Fruit fly (Drosophila melanogaster) whole organism, embryonic: ENCODE measurements around the gene CG8673.

Experiments used
- B-H2 ChIP-seq: fragments of 200-800 bp; sonication (Bioruptor generic); optimal IDR thresholded peaks from 2 replicates; lab custom pipeline; 2018; ENCODE audit warnings: missing biosample characterization, mild to moderate bottlenecking, missing genetic modification characterization
- CG10209 ChIP-seq: fragments of 200-800 bp; sonication (Bioruptor generic); optimal IDR thresholded peaks from 3 replicates; lab custom pipeline; 2017; ENCODE audit warnings: missing biosample characterization, mild to moderate bottlenecking, missing genetic modification characterization, missing genetic modification reagents
- CG12236 ChIP-seq: fragments of 200-800 bp; sonication (Bioruptor generic); optimal IDR thresholded peaks from 2 replicates; lab custom pipeline; 2016; ENCODE audit warnings: missing biosample characterization, missing genetic modification characterization
- CG15073 ChIP-seq: fragments of 200-800 bp; sonication (Bioruptor generic); optimal IDR thresholded peaks from 2 replicates; lab custom pipeline; 2016; ENCODE audit warnings: missing biosample characterization, missing genetic modification characterization
- CG17385 ChIP-seq: fragments of 200-800 bp; sonication (Bioruptor generic); optimal IDR thresholded peaks from 3 replicates; lab custom pipeline; 2018; ENCODE audit warnings: missing biosample characterization, mild to moderate bottlenecking, missing genetic modification characterization
- CG17568 ChIP-seq: fragments of 200-800 bp; sonication (Bioruptor generic); optimal IDR thresholded peaks from 2 replicates; lab custom pipeline; 2018; ENCODE audit warnings: missing biosample characterization, mild to moderate bottlenecking, missing genetic modification characterization, moderate library complexity
- CG17802 ChIP-seq: fragments of 200-800 bp; sonication (Bioruptor generic); optimal IDR thresholded peaks from 2 replicates; lab custom pipeline; 2018; ENCODE audit warnings: missing biosample characterization, mild to moderate bottlenecking, missing genetic modification characterization, moderate library complexity
- CG18764 ChIP-seq: fragments of 200-800 bp; sonication (Bioruptor generic); optimal IDR thresholded peaks from 3 replicates; lab custom pipeline; 2016; ENCODE audit warnings: missing biosample characterization, missing genetic modification characterization
- CG2199 ChIP-seq: fragments of 200-800 bp; sonication (Bioruptor generic); IDR thresholded peaks from 3 replicates; pipeline ENCODE4 v1.3.6; 2022; ENCODE audit warnings: missing biosample characterization, missing genetic modification characterization
- CG2678 ChIP-seq: fragments of 200-800 bp; sonication (Bioruptor generic); optimal IDR thresholded peaks from 3 replicates; lab custom pipeline; 2019; ENCODE audit warnings: missing biosample characterization, mild to moderate bottlenecking, missing genetic modification characterization, moderate library complexity
- CG30020 ChIP-seq: fragments of 200-800 bp; optimal IDR thresholded peaks from 2 replicates; lab custom pipeline; 2019; ENCODE audit warnings: missing biosample characterization, mild to moderate bottlenecking, missing genetic modification characterization, moderate library complexity
- CG3407 ChIP-seq: fragments of 200-800 bp; sonication (Bioruptor generic); optimal IDR thresholded peaks from 2 replicates; lab custom pipeline; 2018; ENCODE audit warnings: missing biosample characterization, mild to moderate bottlenecking, missing genetic modification characterization
- CG4360 ChIP-seq: fragments of 200-800 bp; sonication (Bioruptor generic); IDR thresholded peaks from 2 replicates; pipeline ENCODE4 v1.3.6; 2022; ENCODE audit warnings: missing biosample characterization, missing genetic modification characterization
- CG4404 ChIP-seq: fragments of 200-800 bp; sonication (Bioruptor generic); IDR thresholded peaks from 2 replicates; pipeline ENCODE4 v1.3.6; 2022; ENCODE audit warnings: missing biosample characterization, missing genetic modification characterization
- CG5953 ChIP-seq: fragments of 200-800 bp; sonication (Bioruptor generic); IDR thresholded peaks from 2 replicates; pipeline ENCODE4 v1.3.6; 2022; ENCODE audit warnings: missing biosample characterization, missing genetic modification characterization
- CG7839 ChIP-seq: fragments of 200-800 bp; sonication (Bioruptor generic); optimal IDR thresholded peaks from 3 replicates; lab custom pipeline; 2018; ENCODE audit warnings: missing biosample characterization, mild to moderate bottlenecking, missing genetic modification characterization, moderate library complexity
- CTCF ChIP-seq: fragments of 200-800 bp; sonication (Bioruptor generic); optimal IDR thresholded peaks from 2 replicates; lab custom pipeline; 2017; ENCODE audit warnings: missing biosample characterization, mild to moderate bottlenecking, missing genetic modification characterization, moderate library complexity
- Dip2 ChIP-seq: fragments of 200-800 bp; sonication (Bioruptor generic); IDR thresholded peaks from 2 replicates; pipeline ENCODE4 v1.3.6; 2022; ENCODE audit warnings: missing biosample characterization, missing genetic modification characterization
- Dip3 ChIP-seq: fragments of 200-800 bp; sonication (Bioruptor generic); optimal IDR thresholded peaks from 3 replicates; lab custom pipeline; 2016; ENCODE audit warnings: missing biosample characterization, missing genetic modification characterization
- Gsc ChIP-seq: fragments of 200-800 bp; sonication (Bioruptor generic); IDR thresholded peaks from 2 replicates; pipeline ENCODE4 v1.3.6; 2022; ENCODE audit warnings: missing biosample characterization, missing genetic modification characterization
- Nf-YB ChIP-seq: fragments of 200-800 bp; sonication (Bioruptor generic); optimal IDR thresholded peaks from 3 replicates; lab custom pipeline; 2019; ENCODE audit warnings: missing biosample characterization, mild to moderate bottlenecking, missing genetic modification characterization, moderate library complexity
- Nf-YC ChIP-seq: fragments of 200-800 bp; optimal IDR thresholded peaks from 3 replicates; lab custom pipeline; 2019; ENCODE audit warnings: missing biosample characterization, mild to moderate bottlenecking, missing genetic modification characterization, moderate library complexity
- Opbp ChIP-seq: fragments of 200-800 bp; sonication (Bioruptor generic); IDR thresholded peaks from 3 replicates; pipeline ENCODE4 v1.3.6; 2022; ENCODE audit warnings: missing biosample characterization, missing genetic modification characterization; ENCODE audit not compliant: partially characterized antibody
- Rx ChIP-seq: fragments of 200-800 bp; sonication (Bioruptor generic); IDR thresholded peaks from 2 replicates; pipeline ENCODE4 v1.3.6; 2022; ENCODE audit warnings: missing biosample characterization, missing genetic modification characterization
- Six4 ChIP-seq: fragments of 200-800 bp; sonication (Bioruptor generic); optimal IDR thresholded peaks from 2 replicates; lab custom pipeline; 2016; ENCODE audit warnings: missing biosample characterization, missing genetic modification characterization
- Ssrp ChIP-seq: fragments of 200-800 bp; sonication (Bioruptor generic); optimal IDR thresholded peaks from 2 replicates; lab custom pipeline; 2018; ENCODE audit warnings: missing biosample characterization, mild to moderate bottlenecking, missing genetic modification characterization, moderate library complexity
- Taf1 ChIP-seq: fragments of 200-800 bp; sonication (Bioruptor generic); IDR thresholded peaks from 2 replicates; pipeline ENCODE4 v1.3.6; 2022; ENCODE audit warnings: missing biosample characterization, missing genetic modification characterization
- amos ChIP-seq: fragments of 200-800 bp; sonication (Bioruptor generic); IDR thresholded peaks from 2 replicates; pipeline ENCODE4 v1.3.6; 2022; ENCODE audit warnings: missing biosample characterization, missing genetic modification characterization; ENCODE audit not compliant: partially characterized antibody
- bsh ChIP-seq, 2 experiments: fragments of 200-800 bp; sonication (Bioruptor generic); optimal IDR thresholded peaks; 2 replicates each; lab custom pipeline; 2017 to 2018; ENCODE audit warnings: mild to moderate bottlenecking in 2 of 2, missing biosample characterization in 2 of 2, missing genetic modification characterization in 2 of 2, moderate library complexity in 1 of 2
- chif ChIP-seq, 2 experiments: fragments of 200-800 bp; sonication (Bioruptor generic); optimal IDR thresholded peaks; 3 replicates each; lab custom pipeline; 2016; ENCODE audit warnings: missing biosample characterization in 2 of 2, missing genetic modification characterization in 2 of 2
- dmrt99B ChIP-seq: fragments of 200-800 bp; sonication (Bioruptor generic); optimal IDR thresholded peaks from 2 replicates; lab custom pipeline; 2018; ENCODE audit warnings: missing biosample characterization, mild to moderate bottlenecking, missing genetic modification characterization, moderate library complexity
- exex ChIP-seq: fragments of 200-800 bp; sonication (Bioruptor generic); optimal IDR thresholded peaks from 4 replicates; lab custom pipeline; 2018; ENCODE audit warnings: missing biosample characterization, mild to moderate bottlenecking, missing genetic modification characterization, moderate library complexity
- grn ChIP-seq: fragments of 200-800 bp; sonication (Bioruptor generic); optimal IDR thresholded peaks from 3 replicates; lab custom pipeline; 2017; ENCODE audit warnings: missing biosample characterization, missing genetic modification characterization
- hth ChIP-seq: fragments of >200 bp; optimal IDR thresholded peaks from 2 replicates; lab custom pipeline; 2017; ENCODE audit warnings: inconsistent platforms
- insv ChIP-seq, 2 experiments: fragments of 200-800 bp; sonication (Bioruptor generic); optimal IDR thresholded peaks; 3 replicates each; lab custom pipeline; 2016 to 2018; ENCODE audit warnings: missing biosample characterization in 2 of 2, missing genetic modification characterization in 2 of 2
- mam ChIP-seq: fragments of 200-800 bp; sonication (Bioruptor generic); optimal IDR thresholded peaks from 3 replicates; lab custom pipeline; 2016; ENCODE audit warnings: missing biosample characterization, missing genetic modification characterization
- mld ChIP-seq: fragments of 200-800 bp; sonication (Bioruptor generic); IDR thresholded peaks from 3 replicates; pipeline ENCODE4 v1.3.6; 2022; ENCODE audit warnings: missing biosample characterization, missing genetic modification characterization; ENCODE audit not compliant: partially characterized antibody
- nmo ChIP-seq: fragments of 200-800 bp; sonication (Bioruptor generic); optimal IDR thresholded peaks from 2 replicates; lab custom pipeline; 2018; ENCODE audit warnings: missing biosample characterization, mild to moderate bottlenecking, missing genetic modification characterization, moderate library complexity
- odd ChIP-seq: fragments of 200-800 bp; sonication (Bioruptor generic); optimal IDR thresholded peaks from 2 replicates; lab custom pipeline; 2017; ENCODE audit warnings: missing biosample characterization, mild to moderate bottlenecking, missing genetic modification characterization
- row ChIP-seq: fragments of 200-800 bp; sonication (Bioruptor generic); IDR thresholded peaks from 3 replicates; pipeline ENCODE4 v1.3.6; 2022; ENCODE audit warnings: missing biosample characterization, missing genetic modification characterization
- scrt ChIP-seq: fragments of 200-800 bp; sonication (Bioruptor generic); optimal IDR thresholded peaks from 2 replicates; lab custom pipeline; 2018; ENCODE audit warnings: missing biosample characterization, mild to moderate bottlenecking, missing genetic modification characterization, moderate library complexity
- sd ChIP-seq: fragments of 200-800 bp; sonication (Bioruptor generic); optimal IDR thresholded peaks from 3 replicates; lab custom pipeline; 2018; ENCODE audit warnings: missing biosample characterization, mild to moderate bottlenecking, missing genetic modification characterization, moderate library complexity
- sqz ChIP-seq: fragments of 200-800 bp; sonication (Bioruptor generic); optimal IDR thresholded peaks from 3 replicates; lab custom pipeline; 2018; ENCODE audit warnings: missing biosample characterization, mild to moderate bottlenecking, missing genetic modification characterization
- stwl ChIP-seq: fragments of 200-800 bp; sonication (Bioruptor generic); optimal IDR thresholded peaks from 3 replicates; lab custom pipeline; 2018; ENCODE audit warnings: missing biosample characterization, mild to moderate bottlenecking, missing genetic modification characterization, moderate library complexity
- tap ChIP-seq: fragments of 200-800 bp; optimal IDR thresholded peaks from 3 replicates; lab custom pipeline; 2019; ENCODE audit warnings: missing biosample characterization, mild to moderate bottlenecking, missing genetic modification characterization, moderate library complexity
- tgo ChIP-seq: fragments of 200-800 bp; sonication (Bioruptor generic); IDR thresholded peaks from 3 replicates; pipeline ENCODE4 v1.3.6; 2022; ENCODE audit warnings: missing biosample characterization, missing genetic modification characterization
- toy ChIP-seq: fragments of 200-800 bp; sonication (Bioruptor generic); IDR thresholded peaks from 2 replicates; pipeline ENCODE4 v1.3.6; 2022; ENCODE audit warnings: missing biosample characterization, missing genetic modification characterization
- ttk ChIP-seq: fragments of 200-800 bp; sonication (Bioruptor generic); IDR thresholded peaks from 2 replicates; pipeline ENCODE4 v2.1.2; 2022; ENCODE audit warnings: missing biosample characterization, missing genetic modification characterization
- tx ChIP-seq: fragments of 200-800 bp; sonication (Bioruptor generic); optimal IDR thresholded peaks from 2 replicates; lab custom pipeline; 2016; ENCODE audit warnings: missing biosample characterization, missing genetic modification characterization
- usp ChIP-seq: fragments of >200 bp; optimal IDR thresholded peaks from 2 replicates; lab custom pipeline; 2017; ENCODE audit warnings: missing biosample characterization, missing genetic modification characterization

CG8673 gene

dm6 chr2L:8081640-8082485, 42.3 kb upstream of the CG8673 start (continued):
- TF ChIP-seq hth (no peak), Dip3 (GFP tag; lab: Kevin White, UChicago) (no peak), Opbp (no peak), CG15073 (GFP tag; lab: Kevin White, UChicago) (no peak), Ssrp (tag; lab: Kevin White, UChicago) (peak; percentile 86), nmo (GFP tag; lab: Kevin White, UChicago) (peak; percentile 76), Rx (GFP tag; lab: Robert Waterston, UW) (no peak), Gsc (no peak), CG30020 (tag; lab: Kevin White, UChicago) (peak; percentile 51), CG2199 (GFP tag; lab: Robert Waterston, UW) (peak; percentile 94), sd (no peak), CG3407 (GFP tag; lab: Kevin White, UChicago) (peak; percentile 80), grn (GFP tag; lab: Kevin White, UChicago) (no peak), chif (GFP tag; optimal IDR thresholded peaks at IDR 0.05; lab: Kevin White, UChicago) (peak in 1 of 2 experiments; percentile 55), CG12236 (GFP tag; lab: Kevin White, UChicago) (no peak), CG7839 (tag; lab: Kevin White, UChicago) (peak; percentile 84), CG17802 (tag; lab: Kevin White, UChicago) (no peak), amos (no peak), dmrt99B (tag; lab: Kevin White, UChicago) (peak; percentile 89), exex (no peak), B-H2 (no peak), tap (tag; lab: Kevin White, UChicago) (no peak), tx (GFP tag; lab: Kevin White, UChicago) (peak; percentile 5), Six4 (GFP tag; lab: Kevin White, UChicago) (peak; percentile 45), CG17568 (GFP tag; lab: Kevin White, UChicago) (no peak), CG2678 (tag; lab: Kevin White, UChicago) (no peak), sqz (GFP tag; lab: Kevin White, UChicago) (peak; percentile 63), row (GFP tag; lab: Robert Waterston, UW) (peak; percentile 86), mam (GFP tag; lab: Kevin White, UChicago) (peak; percentile 33), CTCF (GFP tag; lab: Kevin White, UChicago) (peak; percentile 54), CG10209 (GFP tag; lab: Kevin White, UChicago) (peak; percentile 89), CG18764 (GFP tag; lab: Kevin White, UChicago) (no peak), insv (GFP tag; optimal IDR thresholded peaks at IDR 0.05; lab: Kevin White, UChicago) (peak in 1 of 2 experiments; percentile 50), Taf1 (GFP tag; lab: Robert Waterston, UW) (0 out of 2 replicates have a peak, but pooled peaks have one; percentile 6), Nf-YC (tag; lab: Kevin White, UChicago) (peak; percentile 49), toy (GFP tag; lab: Robert Waterston, UW) (no peak), scrt (GFP tag; lab: Kevin White, UChicago) (no peak), CG17385 (GFP tag; lab: Kevin White, UChicago) (peak; percentile 79), stwl (tag; lab: Kevin White, UChicago) (peak; percentile 21), odd (GFP tag; lab: Kevin White, UChicago) (peak; percentile 84), bsh (GFP tag; optimal IDR thresholded peaks at IDR 0.05; lab: Kevin White, UChicago) (peak; percentile 68 to 80), ttk (GFP tag; lab: Robert Waterston, UW) (peak; percentile 86), mld (GFP tag; lab: Robert Waterston, UW) (no peak), Dip2 (GFP tag; lab: Robert Waterston, UW) (no peak), CG4360 (no peak), CG5953 (GFP tag; lab: Robert Waterston, UW) (peak; percentile 80; the same call in 1 of the 2 replicates), tgo (GFP tag; lab: Robert Waterston, UW) (peak; percentile 92), Nf-YB (GFP tag; lab: Kevin White, UChicago) (peak; percentile 72), usp (GFP tag; lab: Kevin White, UChicago) (no peak), CG4404 (GFP tag; lab: Robert Waterston, UW) (peak; percentile 45)
